Fruit fly (Drosophila melanogaster) whole organism, adult: Measurements from ENCODE around the gene Tdg.

Experiments used
- CG11617 ChIP-seq: fragments of 200-800 bp; sonication (Bioruptor generic); optimal IDR thresholded peaks from 2 replicates; lab custom pipeline; 2017; ENCODE audit warnings: mild to moderate bottlenecking, missing biosample characterization, missing genetic modification reagents, missing genetic modification characterization
- CG12768 ChIP-seq: fragments of 200-800 bp; sonication (Bioruptor generic); optimal IDR thresholded peaks from 2 replicates; lab custom pipeline; 2017; ENCODE audit warnings: missing biosample characterization, missing genetic modification characterization, mild to moderate bottlenecking, moderate library complexity, missing genetic modification reagents
- CG14711 ChIP-seq: fragments of 200-800 bp; sonication (Bioruptor generic); optimal IDR thresholded peaks from 2 replicates; lab custom pipeline; 2018; ENCODE audit warnings: missing biosample characterization, mild to moderate bottlenecking, missing genetic modification characterization, moderate library complexity
- CG1620 ChIP-seq: fragments of 200-800 bp; sonication (Bioruptor generic); optimal IDR thresholded peaks from 2 replicates; lab custom pipeline; 2016; ENCODE audit warnings: missing biosample characterization, missing genetic modification characterization
- CG33017 ChIP-seq: fragments of 200-800 bp; sonication (Bioruptor generic); optimal IDR thresholded peaks from 2 replicates; lab custom pipeline; 2018; ENCODE audit warnings: missing biosample characterization, mild to moderate bottlenecking, missing genetic modification characterization, moderate library complexity
- CG5204 ChIP-seq: fragments of 200-800 bp; sonication (Bioruptor generic); optimal IDR thresholded peaks from 2 replicates; lab custom pipeline; 2016; ENCODE audit warnings: missing biosample characterization, missing genetic modification characterization
- CG7045 ChIP-seq: fragments of 200-800 bp; sonication (Bioruptor generic); optimal IDR thresholded peaks from 2 replicates; lab custom pipeline; 2017; ENCODE audit warnings: missing biosample characterization, mild to moderate bottlenecking, missing genetic modification characterization
- CG7101 ChIP-seq: fragments of 200-800 bp; sonication (Bioruptor generic); optimal IDR thresholded peaks from 2 replicates; lab custom pipeline; 2018; ENCODE audit warnings: missing biosample characterization, mild to moderate bottlenecking, missing genetic modification characterization, moderate library complexity
- Clk ChIP-seq: fragments of 200-800 bp; sonication (Bioruptor generic); optimal IDR thresholded peaks from 2 replicates; lab custom pipeline; 2017; ENCODE audit warnings: missing biosample characterization, missing genetic modification characterization
- Crg-1 ChIP-seq: fragments of 200-800 bp; sonication (Bioruptor generic); optimal IDR thresholded peaks from 2 replicates; lab custom pipeline; 2016; ENCODE audit warnings: missing biosample characterization, missing genetic modification characterization
- Hr96 ChIP-seq: fragments of 200-800 bp; sonication (Bioruptor generic); optimal IDR thresholded peaks from 2 replicates; lab custom pipeline; 2016; ENCODE audit warnings: missing biosample characterization, missing genetic modification characterization
- Mnt ChIP-seq: fragments of 200-800 bp; sonication (Bioruptor generic); optimal IDR thresholded peaks from 2 replicates; lab custom pipeline; 2016; ENCODE audit warnings: missing biosample characterization, mild to moderate bottlenecking, missing genetic modification characterization
- bab1 ChIP-seq: fragments of 200-800 bp; sonication (Bioruptor generic); optimal IDR thresholded peaks from 3 replicates; lab custom pipeline; 2019; ENCODE audit warnings: missing biosample characterization, mild to moderate bottlenecking, missing genetic modification characterization, moderate library complexity
- cic ChIP-seq: fragments of 200-800 bp; sonication (Bioruptor generic); optimal IDR thresholded peaks from 2 replicates; lab custom pipeline; 2017; ENCODE audit warnings: missing biosample characterization, mild to moderate bottlenecking, missing genetic modification characterization, moderate library complexity
- cnc ChIP-seq, 2 experiments: fragments of >200 bp; optimal IDR thresholded peaks; 2 replicates each; lab custom pipeline; 2017
- kay ChIP-seq: fragments of 200-800 bp; sonication (Bioruptor generic); peaks from one replicate; lab custom pipeline; 2016; ENCODE audit warnings: missing biosample characterization, missing genetic modification characterization, borderline replicate concordance
- ovo ChIP-seq: fragments of 200-800 bp; sonication (Bioruptor generic); optimal IDR thresholded peaks from 2 replicates; lab custom pipeline; 2016; ENCODE audit warnings: missing biosample characterization, missing genetic modification characterization
- pad ChIP-seq: fragments of 200-800 bp; sonication (Bioruptor generic); optimal IDR thresholded peaks from 3 replicates; lab custom pipeline; 2017; ENCODE audit warnings: missing biosample characterization, missing genetic modification characterization, mild to moderate bottlenecking, moderate library complexity, missing genetic modification reagents
- tj ChIP-seq: fragments of 200-800 bp; sonication (Bioruptor generic); optimal IDR thresholded peaks from 3 replicates; lab custom pipeline; 2017; ENCODE audit warnings: missing biosample characterization, mild to moderate bottlenecking, missing genetic modification characterization, moderate library complexity
- toe ChIP-seq: fragments of 200-800 bp; sonication (Bioruptor generic); optimal IDR thresholded peaks from 2 replicates; lab custom pipeline; 2016; ENCODE audit warnings: missing biosample characterization, missing genetic modification characterization

Tdg gene

DNA sequence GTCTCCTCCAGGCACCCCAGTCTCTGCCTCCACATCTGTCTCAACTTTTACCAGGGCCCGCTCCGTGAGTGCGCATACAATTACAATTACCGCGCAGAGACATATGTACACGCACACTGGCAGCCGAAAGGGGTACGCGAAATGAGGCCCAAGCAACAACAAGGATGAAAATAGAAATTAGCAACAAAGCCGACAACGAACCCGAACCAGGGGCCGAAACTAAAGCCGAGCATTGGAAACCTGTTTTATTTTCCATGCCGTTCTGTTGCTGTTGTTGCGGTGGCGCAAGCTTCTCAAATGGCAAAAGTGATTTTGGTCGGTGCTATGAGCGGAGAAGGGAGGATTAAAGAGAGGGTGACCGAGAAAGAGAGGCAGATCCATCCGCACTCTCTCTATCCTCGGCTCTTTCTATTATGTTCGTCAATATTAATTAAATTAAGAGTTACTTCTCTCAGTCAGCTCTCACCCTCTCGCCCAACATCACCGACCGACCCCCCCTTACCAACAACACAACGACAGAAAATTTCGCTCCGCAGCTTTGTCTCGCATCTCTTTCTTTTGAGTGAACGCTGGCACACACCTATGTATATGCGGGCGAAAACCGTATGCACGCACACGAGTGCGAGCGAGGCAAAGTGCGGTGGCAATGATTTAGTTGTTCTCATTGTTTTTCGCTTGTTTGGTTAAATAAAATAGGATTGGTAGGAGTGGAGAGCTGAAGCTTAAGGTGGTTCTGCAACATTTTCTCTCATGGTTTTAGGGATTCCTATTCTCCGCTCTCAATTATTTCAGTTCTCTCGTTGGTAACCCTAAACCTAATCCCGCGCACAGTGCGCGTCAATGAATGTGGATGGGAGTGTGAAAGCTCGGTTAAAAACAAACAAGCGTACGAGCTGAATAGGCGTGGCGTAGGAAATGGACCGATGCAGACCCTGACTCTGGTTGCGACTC, 50.1 kb downstream of the Tdg start:
- no peak for TF ChIP-seq CG1620 (GFP tag; lab: Kevin White, UChicago)
- TF ChIP-seq Mnt = no peak
- no peak for TF ChIP-seq Crg-1
- no peak for TF ChIP-seq CG5204 (GFP tag; lab: Kevin White, UChicago)
- TF ChIP-seq pad (GFP tag; lab: Kevin White, UChicago) = no peak
- TF ChIP-seq CG33017 (tag; lab: Kevin White, UChicago) = no peak
- no peak for TF ChIP-seq kay (GFP tag; lab: Kevin White, UChicago)
- no peak for TF ChIP-seq Clk
- TF ChIP-seq cic = no peak
- no peak for TF ChIP-seq cnc (optimal IDR thresholded peaks at IDR 0.05; lab: Kevin White, UChicago)
- no peak for TF ChIP-seq toe (GFP tag; lab: Kevin White, UChicago)
- TF ChIP-seq ovo (GFP tag; lab: Kevin White, UChicago) = no peak

- peak; percentile 78 for TF ChIP-seq kay (GFP tag; lab: Kevin White, UChicago)
- no peak for TF ChIP-seq pad (GFP tag; lab: Kevin White, UChicago)
These were observed 51.6 kb downstream of the Tdg start for dm6 chr4:505980-506614.

- TF ChIP-seq Hr96 (GFP tag; lab: Kevin White, UChicago) (no peak), toe (GFP tag; lab: Kevin White, UChicago) (no peak), CG5204 (GFP tag; lab: Kevin White, UChicago) (no peak), CG7045 (GFP tag; lab: Kevin White, UChicago) (no peak), CG7101 (tag; lab: Kevin White, UChicago) (no peak), ovo (GFP tag; lab: Kevin White, UChicago) (no peak), pad (GFP tag; lab: Kevin White, UChicago) (no peak), tj (GFP tag; lab: Kevin White, UChicago) (no peak), Clk (no peak), CG12768 (GFP tag; lab: Kevin White, UChicago) (no peak), cic (no peak), CG11617 (GFP tag; lab: Kevin White, UChicago) (no peak), Mnt (no peak), CG14711 (no peak), Crg-1 (no peak), CG33017 (tag; lab: Kevin White, UChicago) (no peak), cnc (optimal IDR thresholded peaks at IDR 0.05; lab: Kevin White, UChicago) (no peak), kay (GFP tag; lab: Kevin White, UChicago) (no peak), bab1 (GFP tag; lab: Kevin White, UChicago) (no peak), CG1620 (GFP tag; lab: Kevin White, UChicago) (no peak)
These were observed 52.5 kb downstream of the Tdg start for dm6 chr4:505112-505619.

DNA sequence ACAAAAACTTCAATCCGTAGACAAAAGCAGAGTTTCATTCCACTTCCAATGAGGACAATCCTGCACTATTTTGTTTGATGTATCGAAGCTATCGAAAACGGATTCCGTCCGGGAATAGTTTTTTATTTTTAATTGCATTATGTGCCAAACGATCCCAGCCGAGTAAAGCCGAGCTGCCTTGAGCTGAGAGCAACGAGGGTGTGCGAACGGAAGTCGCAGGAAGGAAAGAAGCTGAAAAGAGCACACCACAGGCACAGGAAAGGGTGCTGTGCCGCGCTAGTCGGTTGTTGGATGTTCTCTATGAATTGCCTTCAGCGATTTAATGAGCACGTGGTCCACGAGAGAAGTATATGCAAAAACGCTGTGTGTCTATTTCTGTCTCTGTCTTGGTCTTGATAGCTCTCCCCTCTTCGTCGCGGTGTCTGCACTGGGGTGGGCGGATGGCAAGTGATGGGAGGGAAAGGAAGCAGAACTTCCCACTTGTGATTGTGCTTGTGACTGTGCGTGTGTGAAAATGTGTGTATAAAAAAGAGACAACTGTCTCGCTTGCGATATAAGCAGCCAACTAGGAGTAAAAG, 55.1 kb downstream of the Tdg start:
- TF ChIP-seq toe (GFP tag; lab: Kevin White, UChicago) (no peak), cic (no peak), Mnt (peak; percentile 4), CG1620 (GFP tag; lab: Kevin White, UChicago) (no peak), CG12768 (GFP tag; lab: Kevin White, UChicago) (no peak), CG33017 (tag; lab: Kevin White, UChicago) (no peak), Clk (no peak)

- peak; percentile 52 for TF ChIP-seq pad (GFP tag; lab: Kevin White, UChicago)
- TF ChIP-seq Hr96 (GFP tag; lab: Kevin White, UChicago) = no peak
These were observed 56.1 kb downstream of the Tdg start, which contains the start of gene zfh2 for dm6 chr4:501479-501993. Gene zfh2 (plus strand): TSS chr4:501810.

- TF ChIP-seq tj (GFP tag; lab: Kevin White, UChicago) = no peak
- peak; percentile 37 for TF ChIP-seq pad (GFP tag; lab: Kevin White, UChicago)
These were observed 58.6 kb downstream of the Tdg start for dm6 chr4:499080-499479.
